Worm (Caenorhabditis elegans) whole organism, late embryonic: ENCODE data around the gene ida-1.

Experiments
- F13H6.1 ChIP-seq: sonication (generic microtip); optimal IDR thresholded peaks from 2 replicates; lab custom pipeline; 2016; ENCODE audit warnings: missing genetic modification characterization, missing compliant biosample characterization
- ahr-1 ChIP-seq: sonication (generic microtip); optimal IDR thresholded peaks from 2 replicates; lab custom pipeline; 2016; ENCODE audit warnings: missing genetic modification characterization, missing compliant biosample characterization
- ceh-19 ChIP-seq: fragments of 200-800 bp; sonication (Bioruptor generic); optimal IDR thresholded peaks from 2 replicates; lab custom pipeline; 2018; ENCODE audit warnings: mild to moderate bottlenecking, missing genetic modification characterization, missing compliant biosample characterization
- ceh-2 ChIP-seq: sonication (generic microtip); optimal IDR thresholded peaks from 2 replicates; lab custom pipeline; 2016; ENCODE audit warnings: missing genotype, missing genetic modification characterization, missing compliant biosample characterization
- ceh-30 ChIP-seq: fragments of 150-350 bp; optimal IDR thresholded peaks from 2 replicates; lab custom pipeline; 2014; ENCODE audit warnings: missing biosample characterization, missing genetic modification characterization
- ceh-6 ChIP-seq: fragments of 200-800 bp; sonication (Bioruptor generic); optimal IDR thresholded peaks from 2 replicates; lab custom pipeline; 2018; ENCODE audit warnings: mild to moderate bottlenecking, missing genetic modification characterization, missing compliant biosample characterization
- elt-2 ChIP-seq: sonication (generic microtip); optimal IDR thresholded peaks from 2 replicates; lab custom pipeline; 2016; ENCODE audit warnings: missing genetic modification reagents, missing genetic modification characterization, missing compliant biosample characterization
- ets-4 ChIP-seq: sonication (generic microtip); optimal IDR thresholded peaks from 2 replicates; lab custom pipeline; 2016; ENCODE audit warnings: missing genetic modification characterization, missing compliant biosample characterization
- fax-1 ChIP-seq: sonication (generic microtip); optimal IDR thresholded peaks from 2 replicates; lab custom pipeline; 2016; ENCODE audit warnings: missing genotype, missing genetic modification characterization, missing compliant biosample characterization
- fkh-10 ChIP-seq: fragments of 150-350 bp; optimal IDR thresholded peaks from 2 replicates; lab custom pipeline; 2014; ENCODE audit warnings: missing biosample characterization, missing genetic modification reagents, missing genetic modification characterization
- hlh-30 ChIP-seq: sonication (generic microtip); optimal IDR thresholded peaks from 2 replicates; lab custom pipeline; 2017; ENCODE audit warnings: antibody characterized with exemption, missing genetic modification characterization, missing compliant biosample characterization; ENCODE audit not compliant: insufficient read depth
- hlh-6 ChIP-seq: sonication (generic microtip); optimal IDR thresholded peaks from 2 replicates; lab custom pipeline; 2016; ENCODE audit warnings: missing genotype, missing genetic modification characterization, missing compliant biosample characterization
- hlh-8 ChIP-seq: sonication (generic microtip); optimal IDR thresholded peaks from 2 replicates; lab custom pipeline; 2016; ENCODE audit warnings: missing genotype, missing genetic modification characterization, missing compliant biosample characterization
- lim-6 ChIP-seq: sonication (generic microtip); optimal IDR thresholded peaks from 2 replicates; lab custom pipeline; 2016; ENCODE audit warnings: missing genetic modification characterization, missing compliant biosample characterization
- lin-11 ChIP-seq: fragments of 200-800 bp; sonication (Bioruptor generic); optimal IDR thresholded peaks from 2 replicates; lab custom pipeline; 2018; ENCODE audit warnings: mild to moderate bottlenecking, missing genetic modification characterization, missing compliant biosample characterization
- madf-2 ChIP-seq: sonication (generic microtip); optimal IDR thresholded peaks from 2 replicates; lab custom pipeline; 2017; ENCODE audit warnings: missing genetic modification characterization, missing compliant biosample characterization
- mec-3 ChIP-seq: sonication (generic microtip); optimal IDR thresholded peaks from 2 replicates; lab custom pipeline; 2016; ENCODE audit warnings: borderline replicate concordance, missing genetic modification characterization, missing compliant biosample characterization
- nfya-1 ChIP-seq: sonication (generic microtip); optimal IDR thresholded peaks from 2 replicates; lab custom pipeline; 2017; ENCODE audit warnings: missing genetic modification characterization, mild to moderate bottlenecking, missing compliant biosample characterization, antibody characterized with exemption, moderate library complexity
- nhr-232 ChIP-seq: sonication (generic microtip); optimal IDR thresholded peaks from 2 replicates; lab custom pipeline; 2016; ENCODE audit warnings: missing genetic modification characterization, missing compliant biosample characterization
- npax-4 ChIP-seq: sonication (generic microtip); optimal IDR thresholded peaks from 2 replicates; lab custom pipeline; 2016; ENCODE audit warnings: missing genetic modification characterization, missing compliant biosample characterization
- pax-1 ChIP-seq: fragments of 150-350 bp; optimal IDR thresholded peaks from 2 replicates; lab custom pipeline; 2014; ENCODE audit warnings: missing biosample characterization, missing genetic modification characterization
- pha-4 ChIP-seq: fragments of 150-350 bp; optimal IDR thresholded peaks from 2 replicates; lab custom pipeline; 2018; ENCODE audit warnings: missing biosample characterization, missing genetic modification reagents, missing genetic modification characterization
- ref-2 ChIP-seq: sonication (generic microtip); optimal IDR thresholded peaks from 2 replicates; lab custom pipeline; 2016; ENCODE audit warnings: missing genetic modification characterization, missing compliant biosample characterization
- rnt-1 ChIP-seq: sonication (generic microtip); optimal IDR thresholded peaks from 2 replicates; lab custom pipeline; 2016; ENCODE audit warnings: missing genetic modification characterization, missing compliant biosample characterization
- sdc-2 ChIP-seq: sonication (generic microtip); optimal IDR thresholded peaks from 2 replicates; lab custom pipeline; 2016; ENCODE audit warnings: missing genotype, missing genetic modification characterization, missing compliant biosample characterization
- sox-2 ChIP-seq: fragments of 200-800 bp; sonication (Bioruptor generic); IDR thresholded peaks from 2 replicates; pipeline ENCODE4 v1.3.6; 2022; ENCODE audit warnings: missing genetic modification reagents, missing genetic modification characterization, missing compliant biosample characterization
- sox-4 ChIP-seq: sonication (generic microtip); optimal IDR thresholded peaks from 2 replicates; lab custom pipeline; 2017; ENCODE audit warnings: mild to moderate bottlenecking, missing genetic modification characterization, inconsistent platforms, missing compliant biosample characterization
- tbx-2 ChIP-seq: sonication (generic microtip); optimal IDR thresholded peaks from 2 replicates; lab custom pipeline; 2016; ENCODE audit warnings: missing genetic modification characterization, missing compliant biosample characterization
- tbx-7 ChIP-seq: sonication (generic microtip); optimal IDR thresholded peaks from 2 replicates; lab custom pipeline; 2016; ENCODE audit warnings: missing genotype, missing genetic modification characterization, missing compliant biosample characterization
- unc-3 ChIP-seq, 2 experiments: fragments of 200-800 bp in 1 of 2; sonication (Bioruptor generic) in 1 of 2; sonication (generic microtip) in 1 of 2; conservative IDR thresholded peaks in 1 of 2; optimal IDR thresholded peaks in 1 of 2; 2 replicates each; pipeline versions ENCODE4 v1.3.6 to Lab custom; 2016 to 2022; ENCODE audit warnings: missing compliant biosample characterization in 2 of 2, missing genetic modification characterization in 2 of 2, missing genetic modification reagents in 1 of 2
- unc-55 ChIP-seq: sonication (generic microtip); optimal IDR thresholded peaks from 2 replicates; lab custom pipeline; 2017; ENCODE audit warnings: missing biosample characterization, missing genetic modification reagents, missing genetic modification characterization
- ztf-16 ChIP-seq: sonication (generic microtip); optimal IDR thresholded peaks from 2 replicates; lab custom pipeline; 2017; ENCODE audit warnings: missing genetic modification characterization, missing compliant biosample characterization

Gene ida-1

ce11 chrIII:5812672-5813071, 57.3 kb downstream of the ida-1 start:
- TF ChIP-seq unc-3 (GFP tag; conservative IDR thresholded peaks at IDR 0.05; lab: Robert Waterston, UW): no peak
- no peak for TF ChIP-seq unc-3 (tag; optimal IDR thresholded peaks at IDR 0.05; lab: Kevin White, UChicago)
- TF ChIP-seq ceh-2 (tag; lab: Kevin White, UChicago): no peak
- TF ChIP-seq ceh-19 (GFP tag; lab: Kevin White, UChicago): no peak
- TF ChIP-seq lim-6 (tag; lab: Kevin White, UChicago): no peak
- no peak for TF ChIP-seq hlh-6 (tag; lab: Kevin White, UChicago)
- no peak for TF ChIP-seq pha-4
- no peak for TF ChIP-seq rnt-1 (tag; lab: Kevin White, UChicago)
- TF ChIP-seq npax-4 (tag; lab: Kevin White, UChicago): no peak
- no peak for TF ChIP-seq sox-4 (tag; lab: Kevin White, UChicago)
- no peak for TF ChIP-seq tbx-2 (tag; lab: Kevin White, UChicago)
- no peak for TF ChIP-seq ceh-30 (tag; lab: Kevin White, UChicago)
- TF ChIP-seq unc-55 (GFP tag; lab: Kevin White, UChicago): peak; percentile 79
- TF ChIP-seq fkh-10 (GFP tag; lab: Kevin White, UChicago): no peak
- TF ChIP-seq nhr-232: no peak
- peak; percentile 57 for TF ChIP-seq nfya-1 (tag; lab: Kevin White, UChicago)
- no peak for TF ChIP-seq lin-11 (tag; lab: Kevin White, UChicago)
- TF ChIP-seq elt-2 (tag; lab: Kevin White, UChicago): no peak

ce11 chrIII:5813501-5813900, 58.2 kb downstream of the ida-1 start:
- no peak for TF ChIP-seq madf-2 (tag; lab: Kevin White, UChicago)
- TF ChIP-seq ref-2: no peak
- no peak for TF ChIP-seq hlh-8 (tag; lab: Kevin White, UChicago)
- TF ChIP-seq tbx-7: no peak
- TF ChIP-seq ceh-6 (GFP tag; lab: Kevin White, UChicago): no peak
- TF ChIP-seq ceh-2 (tag; lab: Kevin White, UChicago): no peak
- TF ChIP-seq ahr-1 (tag; lab: Kevin White, UChicago): no peak
- TF ChIP-seq sox-2 (GFP tag; lab: Robert Waterston, UW): no peak
- TF ChIP-seq mec-3: no peak
- no peak for TF ChIP-seq ztf-16 (tag; lab: Kevin White, UChicago)
- TF ChIP-seq sox-4 (tag; lab: Kevin White, UChicago): no peak
- no peak for TF ChIP-seq sdc-2 (tag; lab: Kevin White, UChicago)

- TF ChIP-seq elt-2 (tag; lab: Kevin White, UChicago) (peak; percentile 20), fax-1 (tag; lab: Kevin White, UChicago) (no peak), F13H6.1 (tag; lab: Kevin White, UChicago) (no peak)
Observed at ce11 chrIII:5814098-5814497, 58.8 kb downstream of the ida-1 start.

- TF ChIP-seq lin-11 (tag; lab: Kevin White, UChicago) (no peak), pha-4 (no peak), tbx-2 (tag; lab: Kevin White, UChicago) (peak; percentile 13), hlh-30 (tag; lab: Kevin White, UChicago) (no peak), ahr-1 (tag; lab: Kevin White, UChicago) (no peak), ets-4 (tag; lab: Kevin White, UChicago) (no peak), pax-1 (tag; lab: Kevin White, UChicago) (no peak), unc-55 (GFP tag; lab: Kevin White, UChicago) (peak; percentile 34)
Observed at ce11 chrIII:5814799-5815198, 59.5 kb downstream of the ida-1 start, which contains the start of gene R12B2.7. R12B2.7 (plus strand) TSS chrIII:5815045.
